Fruit fly (Drosophila melanogaster) whole organism, larva: ENCODE results near the gene Karl.

Source experiments
- noc ChIP-seq: fragments of 200-800 bp; sonication (Bioruptor generic); optimal IDR thresholded peaks from 3 replicates; lab custom pipeline; 2019; ENCODE audit warnings: missing biosample characterization, mild to moderate bottlenecking, missing genetic modification characterization, moderate library complexity

Karl gene

dm6 chrX:11837926-11838325 lies 50.7 kb downstream of the Karl start, which contains the start of gene CG15741:
CG15741 (minus strand) TSS chrX:11838026.
- no peak for TF ChIP-seq noc (tag; lab: Kevin White, UChicago)

DNA sequence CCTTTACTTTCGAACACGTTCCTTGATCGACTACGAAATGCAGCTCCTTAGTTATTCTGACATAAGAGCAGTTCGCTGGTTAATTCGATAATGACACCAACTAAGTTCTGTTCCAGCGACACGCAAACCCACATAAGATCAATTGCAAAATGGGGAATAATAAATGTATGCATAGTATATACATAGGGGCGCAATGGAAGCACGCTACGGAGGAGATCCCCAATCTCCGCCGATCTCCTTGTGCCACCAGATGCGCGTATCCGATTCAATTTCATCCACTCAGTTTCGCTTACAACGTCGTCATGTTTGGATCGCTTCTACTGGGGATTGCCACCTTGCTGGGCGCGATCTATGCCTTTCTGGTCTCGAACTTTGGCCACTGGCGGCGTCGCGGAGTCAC lies 52.1 kb downstream of the Karl start, which contains the start of gene Cyp28c1:
Gene Cyp28c1 (plus strand): TSS at position 301 of the 400 bp plus-strand sequence.
- TF ChIP-seq noc (tag; lab: Kevin White, UChicago), result no peak
